Fruit fly (Drosophila melanogaster): ENCODE measurements around the gene IP3K1.

DNA sequence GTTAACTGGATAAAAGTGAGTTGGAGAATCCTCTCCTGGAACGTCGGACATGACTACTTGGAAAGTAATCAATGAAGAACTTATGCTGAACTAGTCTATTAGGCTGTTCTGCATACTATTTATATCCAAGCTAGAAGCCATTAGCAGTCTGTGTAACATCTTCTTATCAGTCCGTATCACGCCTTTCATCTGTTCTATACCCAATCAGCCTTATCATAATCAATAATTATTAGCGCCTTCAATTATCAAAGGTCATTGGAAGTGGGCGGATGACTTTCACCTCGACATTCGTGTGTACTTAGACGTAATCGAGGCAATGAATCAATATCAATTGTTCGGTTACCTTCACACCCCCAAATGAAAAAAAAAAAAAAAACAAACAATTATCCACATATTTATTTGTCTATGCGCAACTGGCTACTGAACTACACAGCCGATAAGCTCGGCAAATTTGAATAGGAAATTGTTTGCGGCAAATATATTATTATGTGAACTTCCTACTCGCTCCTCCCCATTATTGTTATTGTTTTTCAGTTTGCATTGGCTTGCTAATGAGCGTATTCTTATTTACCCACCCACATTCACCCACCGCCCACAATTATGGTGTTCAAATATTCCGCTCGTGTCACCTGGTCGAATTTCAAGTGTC lies 7.1 kb upstream of the IP3K1 start, which contains the start of the genes ppk11 and ppk16:
- TF ChIP-seq CG8478 (optimal IDR thresholded peaks at IDR 0.05) = no peak
- no peak for TF ChIP-seq CTCF (optimal IDR thresholded peaks at IDR 0.05)
